Fruit fly (Drosophila melanogaster): Measurements from ENCODE around the gene Gr10b.

Gene Gr10b

DNA sequence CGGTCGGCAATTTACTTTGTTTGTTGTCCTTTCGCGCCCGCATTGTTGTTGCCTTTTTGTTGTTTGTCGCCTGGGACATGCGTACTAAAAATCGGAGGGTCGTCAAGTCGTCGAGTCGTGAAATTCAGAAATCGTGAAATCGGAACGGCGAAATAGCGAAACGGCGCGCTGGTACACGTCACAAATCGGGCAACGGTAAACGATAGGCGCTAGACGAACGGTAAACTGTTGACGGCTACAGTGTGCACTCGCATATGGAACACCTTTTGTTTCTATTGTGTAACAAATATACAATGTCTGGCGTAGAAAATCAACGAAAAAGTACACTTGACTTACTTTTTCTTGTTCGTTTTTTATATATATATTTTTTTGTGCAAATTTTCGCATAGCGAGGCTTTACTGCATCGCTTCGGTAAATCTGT lies 29.0 kb downstream of the Gr10b start (continued):
- TF ChIP-seq CG14860 (GFP tag; IDR thresholded peaks at IDR 0.05; ENCODE audit: partially characterized antibody) (no peak), CG31224 (GFP tag; IDR thresholded peaks at IDR 0.05) (peak; percentile 61; the same call in 1 of the 2 replicates), CG32767 (GFP tag; IDR thresholded peaks at IDR 0.05) (peak; percentile 54; the same call in 1 of the 2 replicates), jumu (GFP tag; optimal IDR thresholded peaks at IDR 0.05) (peak; percentile 47), slbo (GFP tag; IDR thresholded peaks at IDR 0.05) (peak; percentile 92), CG1024 (GFP tag; IDR thresholded peaks at IDR 0.05) (peak; percentile 32; the same call in 1 of the 2 replicates), scrt (GFP tag; optimal IDR thresholded peaks at IDR 0.05) (peak; percentile 74), CG4617 (GFP tag; optimal IDR thresholded peaks at IDR 0.05; ENCODE audit: borderline replicate concordance) (no peak), pros (GFP tag; optimal IDR thresholded peaks at IDR 0.05) (no peak), disco-r (GFP tag; optimal IDR thresholded peaks at IDR 0.05) (no peak), Hr78 (GFP tag; optimal IDR thresholded peaks at IDR 0.05) (no peak), Dll (GFP tag; IDR thresholded peaks at IDR 0.05; ENCODE audit: partially characterized antibody) (no peak), CG9609 (GFP tag; optimal IDR thresholded peaks at IDR 0.05) (no peak), pzg (GFP tag; optimal IDR thresholded peaks at IDR 0.05) (no peak), ato (GFP tag; IDR thresholded peaks at IDR 0.05; ENCODE audit: partially characterized antibody) (no peak), dati (GFP tag; IDR thresholded peaks at IDR 0.05) (no peak), Atf6 (GFP tag; IDR thresholded peaks at IDR 0.05) (peak; percentile 87), gce (GFP tag; IDR thresholded peaks at IDR 0.05) (0 out of 3 replicates have a peak, but pooled peaks have one; percentile 44), Dek (tag; optimal IDR thresholded peaks at IDR 0.05) (peak; percentile 69), gsb-n (tag; optimal IDR thresholded peaks at IDR 0.05) (no peak), CHES-1-like (GFP tag; optimal IDR thresholded peaks at IDR 0.05) (no peak), tap (tag; optimal IDR thresholded peaks at IDR 0.05) (peak; percentile 16), dysf (GFP tag; IDR thresholded peaks at IDR 0.05) (peak; percentile 86), CG8765 (GFP tag; IDR thresholded peaks at IDR 0.05) (no peak), CG5953 (GFP tag; IDR thresholded peaks at IDR 0.05) (no peak), lab (GFP tag; optimal IDR thresholded peaks at IDR 0.05) (peak; percentile 90), CG4854 (GFP tag; optimal IDR thresholded peaks at IDR 0.05) (peak; percentile 41), CG4328 (GFP tag; optimal IDR thresholded peaks at IDR 0.05) (peak; percentile 33), HLH54F (GFP tag; optimal IDR thresholded peaks at IDR 0.05) (peak; percentile 68), Side (GFP tag; optimal IDR thresholded peaks at IDR 0.05) (peak; percentile 9), CG10959 (GFP tag; IDR thresholded peaks at IDR 0.05) (no peak), CG18262 (tag; optimal IDR thresholded peaks at IDR 0.05) (peak; percentile 27), CG4360 (GFP tag; IDR thresholded peaks at IDR 0.05) (no peak), wek (GFP tag; optimal IDR thresholded peaks at IDR 0.05) (no peak), CG10267 (tag; optimal IDR thresholded peaks at IDR 0.05) (peak; percentile 31), fd3F (GFP tag; optimal IDR thresholded peaks at IDR 0.05) (peak; percentile 73), sd (tag; optimal IDR thresholded peaks at IDR 0.05) (no peak), gro (GFP tag; optimal IDR thresholded peaks at IDR 0.05) (peak; percentile 57), trh (GFP tag; optimal IDR thresholded peaks at IDR 0.05) (no peak), sr (GFP tag; IDR thresholded peaks at IDR 0.05) (no peak), CG14667 (GFP tag; IDR thresholded peaks at IDR 0.05) (peak; percentile 72), HLH3B (GFP tag; IDR thresholded peaks at IDR 0.05) (peak; percentile 69), CG14441 (GFP tag; IDR thresholded peaks at IDR 0.05) (peak; percentile 76), Camta (GFP tag; optimal IDR thresholded peaks at IDR 0.05) (peak; percentile 29), vvl (GFP tag; IDR thresholded peaks at IDR 0.05) (peak; percentile 83), CG7928 (GFP tag; optimal IDR thresholded peaks at IDR 0.05) (no peak), CG33557 (GFP tag; optimal IDR thresholded peaks at IDR 0.05) (no peak), croc (GFP tag; conservative IDR thresholded peaks at IDR 0.05) (peak; percentile 32; the same call in 2 of the 3 replicates), Med (GFP tag) (peak; percentile 97), ac (GFP tag; optimal IDR thresholded peaks at IDR 0.05) (no peak), B-H1 (GFP tag; IDR thresholded peaks at IDR 0.05) (peak; percentile 62)
